Worm (Caenorhabditis elegans) whole organism, late embryonic: Measurements from ENCODE around the gene K11E4.1.

Experiments used
- T23F11.4 ChIP-seq: fragments of 200-800 bp; sonication (Bioruptor generic); optimal IDR thresholded peaks from 2 replicates; lab custom pipeline; 2018; ENCODE audit warnings: mild to moderate bottlenecking, missing genetic modification characterization, missing compliant biosample characterization
- ama-1 ChIP-seq: fragments of 150-350 bp; optimal IDR thresholded peaks from 2 replicates; lab custom pipeline; 2014
- ceh-31 ChIP-seq: sonication (generic microtip); optimal IDR thresholded peaks from 2 replicates; lab custom pipeline; 2016; ENCODE audit warnings: missing genetic modification characterization, missing compliant biosample characterization
- eyg-1 ChIP-seq: sonication (generic microtip); optimal IDR thresholded peaks from 2 replicates; lab custom pipeline; 2016; ENCODE audit warnings: missing genotype, missing genetic modification characterization, missing compliant biosample characterization
- fkh-10 ChIP-seq: fragments of 150-350 bp; optimal IDR thresholded peaks from 2 replicates; lab custom pipeline; 2014; ENCODE audit warnings: missing biosample characterization, missing genetic modification reagents, missing genetic modification characterization
- gmeb-2 ChIP-seq: sonication (generic microtip); optimal IDR thresholded peaks from 2 replicates; lab custom pipeline; 2016; ENCODE audit warnings: missing genetic modification characterization, inconsistent platforms, missing compliant biosample characterization
- nhr-11 ChIP-seq: fragments of 150-350 bp; optimal IDR thresholded peaks from 2 replicates; lab custom pipeline; 2014; ENCODE audit warnings: missing biosample characterization, missing genetic modification characterization
- pha-4 ChIP-seq: fragments of 150-350 bp; optimal IDR thresholded peaks from 2 replicates; lab custom pipeline; 2018; ENCODE audit warnings: missing biosample characterization, missing genetic modification reagents, missing genetic modification characterization
- pqm-1 ChIP-seq: sonication (generic microtip); optimal IDR thresholded peaks from 2 replicates; lab custom pipeline; 2016; ENCODE audit warnings: missing genetic modification characterization, missing compliant biosample characterization
- unc-86 ChIP-seq: sonication (generic microtip); optimal IDR thresholded peaks from 2 replicates; lab custom pipeline; 2016; ENCODE audit warnings: missing genetic modification characterization, missing compliant biosample characterization

DNA sequence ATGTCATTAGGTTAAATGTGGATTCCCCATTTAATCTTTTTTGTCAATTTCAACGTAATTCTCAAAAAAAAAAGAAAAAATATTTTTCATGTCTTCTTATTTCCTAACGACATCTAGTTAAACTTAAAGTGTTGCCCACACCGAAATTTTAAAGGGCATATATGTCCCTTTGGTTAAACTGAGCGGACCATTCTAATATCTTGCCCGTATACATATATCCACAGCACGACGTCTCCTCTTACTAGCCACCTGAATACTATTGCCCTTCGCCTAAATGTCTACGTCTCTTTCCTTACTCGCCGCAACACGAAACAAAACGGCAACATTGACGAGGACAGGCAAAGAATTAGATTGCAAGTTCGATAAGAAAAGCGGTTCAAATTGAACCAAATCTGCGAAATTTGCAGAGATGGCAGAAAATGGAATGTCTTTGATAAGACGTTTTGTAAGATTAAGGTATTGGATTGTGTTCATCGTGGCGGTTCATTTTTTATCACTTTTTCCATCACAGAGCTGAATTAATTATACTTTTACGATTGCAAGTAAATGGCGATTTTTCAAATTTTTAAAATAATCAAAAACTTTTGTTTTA lies 13.2 kb upstream of the K11E4.1 start:
- TF ChIP-seq ceh-31 (tag; lab: Kevin White, UChicago) = peak; percentile 98
- peak; percentile 40 for TF ChIP-seq gmeb-2 (tag; lab: Kevin White, UChicago)
- TF ChIP-seq fkh-10 (GFP tag; lab: Kevin White, UChicago) = peak; percentile 86
- peak; percentile 90 for TF ChIP-seq pqm-1
- TF ChIP-seq T23F11.4 (GFP tag; lab: Kevin White, UChicago) = peak; percentile 24
- no peak for TF ChIP-seq ama-1 (lab: Kevin White, UChicago)
- peak; percentile 9 for TF ChIP-seq eyg-1
- no peak for TF ChIP-seq pha-4
- TF ChIP-seq unc-86 (tag; lab: Kevin White, UChicago) = peak; percentile 81
- TF ChIP-seq nhr-11 (tag; lab: Kevin White, UChicago) = no peak
